Fruit fly (Drosophila melanogaster) whole organism, embryonic: Measurements from ENCODE around the gene CG46427.
A peak's percentile ranks its signal among the peaks of the same experiment; 100 is the strongest.

Source experiments
- B-H1 ChIP-seq: fragments of 200-800 bp; sonication (Bioruptor generic); IDR thresholded peaks from 3 replicates; pipeline ENCODE4 v1.3.6; 2022; ENCODE audit warnings: missing biosample characterization, missing genetic modification characterization
- BEAF-32 ChIP-seq: fragments of 200-800 bp; sonication (Bioruptor generic); optimal IDR thresholded peaks from 3 replicates; lab custom pipeline; 2017; ENCODE audit warnings: missing biosample characterization, missing genetic modification characterization, mild to moderate bottlenecking, moderate library complexity, missing genetic modification reagents
- CG17568 ChIP-seq: fragments of 200-800 bp; sonication (Bioruptor generic); optimal IDR thresholded peaks from 2 replicates; lab custom pipeline; 2018; ENCODE audit warnings: missing biosample characterization, mild to moderate bottlenecking, missing genetic modification characterization, moderate library complexity
- CG8765 ChIP-seq: fragments of 200-800 bp; sonication (Bioruptor generic); IDR thresholded peaks from 2 replicates; pipeline ENCODE4 v1.3.6; 2022; ENCODE audit warnings: missing biosample characterization, missing genetic modification characterization
- CG8944 ChIP-seq: fragments of 200-800 bp; sonication (Bioruptor generic); optimal IDR thresholded peaks from 3 replicates; lab custom pipeline; 2016; ENCODE audit warnings: missing biosample characterization, missing genetic modification characterization
- CG9727 ChIP-seq: fragments of 200-800 bp; sonication (Bioruptor generic); optimal IDR thresholded peaks from 3 replicates; lab custom pipeline; 2017; ENCODE audit warnings: missing biosample characterization, mild to moderate bottlenecking, missing genetic modification characterization
- Dad ChIP-seq: fragments of 200-800 bp; sonication (Bioruptor generic); optimal IDR thresholded peaks from 3 replicates; lab custom pipeline; 2016; ENCODE audit warnings: missing biosample characterization, missing genetic modification characterization
- bsh ChIP-seq, 2 experiments: fragments of 200-800 bp; sonication (Bioruptor generic); optimal IDR thresholded peaks; 2 replicates each; lab custom pipeline; 2017 to 2018; ENCODE audit warnings: mild to moderate bottlenecking in 2 of 2, missing biosample characterization in 2 of 2, missing genetic modification characterization in 2 of 2, moderate library complexity in 1 of 2
- corto ChIP-seq: fragments of 200-800 bp; sonication (Bioruptor generic); optimal IDR thresholded peaks from 2 replicates; lab custom pipeline; 2016; ENCODE audit warnings: missing biosample characterization, mild to moderate bottlenecking, missing genetic modification characterization, moderate library complexity
- dmrt11E ChIP-seq: fragments of 200-800 bp; sonication (Bioruptor generic); optimal IDR thresholded peaks from 3 replicates; lab custom pipeline; 2018; ENCODE audit warnings: missing biosample characterization, mild to moderate bottlenecking, missing genetic modification characterization, moderate library complexity
- exex ChIP-seq: fragments of 200-800 bp; sonication (Bioruptor generic); optimal IDR thresholded peaks from 4 replicates; lab custom pipeline; 2018; ENCODE audit warnings: missing biosample characterization, mild to moderate bottlenecking, missing genetic modification characterization, moderate library complexity
- lmd ChIP-seq: fragments of 200-800 bp; sonication (Bioruptor generic); IDR thresholded peaks from 2 replicates; pipeline ENCODE4 v1.3.6; 2022; ENCODE audit warnings: missing biosample characterization, missing genetic modification characterization
- psq ChIP-seq: fragments of 200-800 bp; sonication (Bioruptor generic); optimal IDR thresholded peaks from 2 replicates; lab custom pipeline; 2017; ENCODE audit warnings: missing biosample characterization, missing genetic modification characterization
- tap ChIP-seq: fragments of 200-800 bp; optimal IDR thresholded peaks from 3 replicates; lab custom pipeline; 2019; ENCODE audit warnings: missing biosample characterization, mild to moderate bottlenecking, missing genetic modification characterization, moderate library complexity

- TF ChIP-seq lmd (GFP tag; lab: Robert Waterston, UW) (no peak), CG8765 (GFP tag; lab: Robert Waterston, UW) (no peak), psq (GFP tag; lab: Kevin White, UChicago) (no peak), bsh (GFP tag; optimal IDR thresholded peaks at IDR 0.05; lab: Kevin White, UChicago) (no peak), Dad (GFP tag; lab: Kevin White, UChicago) (no peak), exex (tag; lab: Kevin White, UChicago) (peak; percentile 12), CG17568 (no peak), CG8944 (no peak), tap (tag; lab: Kevin White, UChicago) (no peak), corto (GFP tag; lab: Kevin White, UChicago) (no peak), CG9727 (no peak), B-H1 (GFP tag; lab: Robert Waterston, UW) (no peak), BEAF-32 (GFP tag; lab: Kevin White, UChicago) (no peak), dmrt11E (tag; lab: Kevin White, UChicago) (no peak)
These were observed 6.5 kb upstream of the CG46427 start for dm6 chr3R:12445468-12445867.
